Worm (Caenorhabditis elegans) whole organism, mixed stage, embryonic: Measurements from ENCODE around the gene F59A7.14.

ENCODE experiments used
- M03D4.4 ChIP-seq: sonication (generic microtip); optimal IDR thresholded peaks from 2 replicates; lab custom pipeline; 2017; ENCODE audit warnings: mild to moderate bottlenecking, missing genetic modification characterization, missing compliant biosample characterization
- bed-3 ChIP-seq: fragments of 200-800 bp; sonication (Bioruptor generic); optimal IDR thresholded peaks from 3 replicates; lab custom pipeline; 2018; ENCODE audit warnings: mild to moderate bottlenecking, missing genetic modification characterization, moderate library complexity, missing compliant biosample characterization
- blmp-1 ChIP-seq: fragments of 150-350 bp; optimal IDR thresholded peaks from 2 replicates; lab custom pipeline; 2014; ENCODE audit warnings: missing biosample characterization, missing genetic modification characterization
- ceh-39 ChIP-seq: fragments of 150-350 bp; optimal IDR thresholded peaks from 2 replicates; lab custom pipeline; 2014; ENCODE audit warnings: missing biosample characterization, missing genetic modification characterization
- ceh-43 ChIP-seq: fragments of 200-800 bp; sonication (Bioruptor generic); optimal IDR thresholded peaks from 2 replicates; lab custom pipeline; 2018; ENCODE audit warnings: mild to moderate bottlenecking, missing genetic modification characterization, moderate library complexity, missing compliant biosample characterization
- drap-1 ChIP-seq: fragments of 200-800 bp; sonication (Bioruptor generic); optimal IDR thresholded peaks from 3 replicates; lab custom pipeline; 2018; ENCODE audit warnings: mild to moderate bottlenecking, missing genetic modification characterization, missing compliant biosample characterization
- elt-1 ChIP-seq: sonication (generic microtip); optimal IDR thresholded peaks from 2 replicates; lab custom pipeline; 2017; ENCODE audit warnings: missing genetic modification characterization, mild to moderate bottlenecking, missing compliant biosample characterization, antibody characterized with exemption, moderate library complexity, borderline replicate concordance; ENCODE audit not compliant: insufficient read depth
- flh-1 ChIP-seq: fragments of 200-800 bp; sonication (Bioruptor generic); optimal IDR thresholded peaks from 2 replicates; lab custom pipeline; 2018; ENCODE audit warnings: mild to moderate bottlenecking, missing genetic modification characterization, moderate library complexity, missing compliant biosample characterization
- ham-2 ChIP-seq: fragments of 200-800 bp; sonication (Bioruptor generic); optimal IDR thresholded peaks from 2 replicates; lab custom pipeline; 2018; ENCODE audit warnings: mild to moderate bottlenecking, missing genetic modification characterization, missing compliant biosample characterization
- hlh-1 ChIP-seq: fragments of 150-350 bp; optimal IDR thresholded peaks from 2 replicates; lab custom pipeline; 2014; ENCODE audit warnings: missing biosample characterization, missing genetic modification reagents, missing genetic modification characterization
- lin-13 ChIP-seq: fragments of 150-350 bp; optimal IDR thresholded peaks from 2 replicates; lab custom pipeline; 2014; ENCODE audit warnings: missing biosample characterization, missing genetic modification characterization
- lin-32 ChIP-seq: fragments of 200-800 bp; sonication (Bioruptor generic); optimal IDR thresholded peaks from 2 replicates; lab custom pipeline; 2018; ENCODE audit warnings: mild to moderate bottlenecking, missing genetic modification characterization, missing compliant biosample characterization
- lsy-2 ChIP-seq: fragments of 150-350 bp; optimal IDR thresholded peaks from 2 replicates; lab custom pipeline; 2014; ENCODE audit warnings: missing biosample characterization, missing genetic modification characterization
- mab-5 ChIP-seq: fragments of 150-350 bp; optimal IDR thresholded peaks from 2 replicates; lab custom pipeline; 2014; ENCODE audit warnings: missing biosample characterization, missing genetic modification characterization
- mep-1 ChIP-seq: fragments of 150-350 bp; optimal IDR thresholded peaks from 2 replicates; lab custom pipeline; 2017; ENCODE audit warnings: missing biosample characterization, missing genetic modification reagents, missing genetic modification characterization, inconsistent platforms
- nhr-12 ChIP-seq: fragments of 150-350 bp; optimal IDR thresholded peaks from 2 replicates; lab custom pipeline; 2014; ENCODE audit warnings: missing biosample characterization, missing genetic modification characterization
- nhr-2 ChIP-seq: fragments of 150-350 bp; optimal IDR thresholded peaks from 2 replicates; lab custom pipeline; 2014; ENCODE audit warnings: missing biosample characterization, missing genetic modification characterization
- nhr-237 ChIP-seq: fragments of 150-350 bp; optimal IDR thresholded peaks from 2 replicates; lab custom pipeline; 2014; ENCODE audit warnings: missing biosample characterization, missing genetic modification characterization
- nhr-28 ChIP-seq: fragments of 150-350 bp; optimal IDR thresholded peaks from 2 replicates; lab custom pipeline; 2014; ENCODE audit warnings: missing biosample characterization, missing genetic modification characterization
- nhr-76 ChIP-seq: sonication (generic microtip); optimal IDR thresholded peaks from 2 replicates; lab custom pipeline; 2017; ENCODE audit warnings: missing biosample characterization, missing genetic modification characterization
- pha-4 ChIP-seq: fragments of 150-350 bp; optimal IDR thresholded peaks from 2 replicates; lab custom pipeline; 2018; ENCODE audit warnings: missing biosample characterization, missing genetic modification reagents, missing genetic modification characterization
- snpc-4 ChIP-seq: fragments of 150-350 bp; optimal IDR thresholded peaks from 2 replicates; lab custom pipeline; 2014; ENCODE audit warnings: missing biosample characterization, missing genetic modification characterization
- sptf-1 ChIP-seq: sonication (generic microtip); optimal IDR thresholded peaks from 2 replicates; lab custom pipeline; 2017; ENCODE audit warnings: mild to moderate bottlenecking, missing genetic modification characterization, moderate library complexity, missing compliant biosample characterization
- tbx-8 ChIP-seq: fragments of 200-800 bp; sonication (Bioruptor generic); optimal IDR thresholded peaks from 2 replicates; lab custom pipeline; 2018; ENCODE audit warnings: mild to moderate bottlenecking, missing genetic modification characterization, moderate library complexity, missing compliant biosample characterization
- unc-120 ChIP-seq: sonication (generic microtip); optimal IDR thresholded peaks from 2 replicates; lab custom pipeline; 2017; ENCODE audit warnings: missing genetic modification characterization, missing compliant biosample characterization; ENCODE audit not compliant: poor library complexity, severe bottlenecking
- unc-39 ChIP-seq: fragments of 150-350 bp; optimal IDR thresholded peaks from 2 replicates; lab custom pipeline; 2014; ENCODE audit warnings: missing biosample characterization, missing genetic modification characterization
- zip-8 ChIP-seq: fragments of 150-350 bp; optimal IDR thresholded peaks from 2 replicates; lab custom pipeline; 2014; ENCODE audit warnings: missing biosample characterization, missing genetic modification characterization
- ztf-11 ChIP-seq: fragments of 150-350 bp; optimal IDR thresholded peaks from 2 replicates; lab custom pipeline; 2014; ENCODE audit warnings: missing biosample characterization, missing genetic modification characterization

Gene F59A7.14

DNA sequence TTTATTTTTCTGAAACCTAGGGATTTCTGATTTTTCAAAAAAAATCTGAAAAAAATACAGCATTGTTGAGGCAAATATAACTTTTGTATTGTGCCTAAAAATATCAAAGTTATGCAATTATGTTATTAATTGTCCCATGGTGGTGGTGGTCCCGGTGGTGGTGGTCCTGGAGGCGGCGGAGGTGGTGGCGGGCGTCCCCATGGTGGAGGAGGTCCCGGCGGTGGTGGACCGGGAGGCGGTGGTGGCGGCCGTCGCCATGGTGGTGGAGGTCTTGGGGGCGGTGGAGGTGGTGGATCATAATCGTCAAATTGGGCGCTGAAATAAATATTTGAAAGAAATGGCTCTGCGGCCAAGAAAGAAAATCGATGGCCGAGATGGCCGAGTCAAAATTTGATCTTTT lies 32.0 kb downstream of the F59A7.14 start:
- TF ChIP-seq nhr-2 (tag; lab: Kevin White, UChicago): no peak
- no peak for TF ChIP-seq flh-1 (GFP tag; lab: Kevin White, UChicago)
- TF ChIP-seq unc-120: no peak
- no peak for TF ChIP-seq hlh-1 (tag; lab: Kevin White, UChicago)
- TF ChIP-seq ceh-43 (GFP tag; lab: Kevin White, UChicago): no peak
- no peak for TF ChIP-seq nhr-237 (tag; lab: Kevin White, UChicago)
- no peak for TF ChIP-seq zip-8 (tag; lab: Kevin White, UChicago)
- TF ChIP-seq, all 35 proteins: peak for 0

DNA sequence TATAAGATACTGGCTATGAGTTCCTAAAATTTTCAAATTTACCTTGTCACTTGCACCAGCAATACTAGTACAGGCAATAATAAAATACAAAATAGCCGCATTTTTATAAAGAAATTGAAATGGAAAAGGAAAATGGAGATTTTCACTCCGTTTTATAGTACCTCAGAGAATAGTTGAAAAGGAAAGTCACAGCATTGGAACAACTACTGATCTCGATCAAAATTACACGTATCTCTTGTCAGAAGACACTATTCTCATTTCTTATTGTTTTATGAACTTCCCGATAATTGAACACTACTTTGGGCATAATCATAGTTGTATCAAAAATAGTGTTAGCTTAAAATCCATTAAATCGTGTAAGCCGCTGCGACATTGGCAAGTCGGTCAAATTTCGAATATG lies 32.7 kb downstream of the F59A7.14 start, which contains the start of gene Y40B10A.11:
Gene Y40B10A.11 (minus strand): TSS at position 101 of the 400 bp plus-strand sequence.
- no peak for TF ChIP-seq ztf-11 (tag; lab: Kevin White, UChicago)
- no peak for TF ChIP-seq bed-3
- TF ChIP-seq sptf-1: no peak
- TF ChIP-seq nhr-12 (tag; lab: Kevin White, UChicago): no peak
- no peak for TF ChIP-seq hlh-1 (tag; lab: Kevin White, UChicago)
- no peak for TF ChIP-seq pha-4
- no peak for TF ChIP-seq nhr-76 (tag; lab: Kevin White, UChicago)
- TF ChIP-seq lin-32 (GFP tag; lab: Kevin White, UChicago): no peak
- TF ChIP-seq elt-1 (tag; lab: Kevin White, UChicago): no peak

ce11 chrV:2053509-2053908 lies 34.7 kb downstream of the F59A7.14 start, which contains the start of gene comt-5:
Gene comt-5, minus strand, starts transcription at chrV:2053609.
- no peak for TF ChIP-seq lsy-2 (tag; lab: Kevin White, UChicago)
- no peak for TF ChIP-seq nhr-76 (tag; lab: Kevin White, UChicago)
- TF ChIP-seq nhr-2 (tag; lab: Kevin White, UChicago): no peak

ce11 chrV:2054254-2054653 lies 35.5 kb downstream of the F59A7.14 start:
- TF ChIP-seq snpc-4 (tag; lab: Kevin White, UChicago) (no peak), unc-39 (no peak), nhr-2 (tag; lab: Kevin White, UChicago) (no peak), nhr-12 (tag; lab: Kevin White, UChicago) (no peak), zip-8 (tag; lab: Kevin White, UChicago) (no peak), nhr-76 (tag; lab: Kevin White, UChicago) (no peak), nhr-28 (no peak), elt-1 (tag; lab: Kevin White, UChicago) (no peak), ztf-11 (tag; lab: Kevin White, UChicago) (no peak), mep-1 (tag; lab: Kevin White, UChicago) (no peak), ham-2 (GFP tag; lab: Kevin White, UChicago) (no peak), lin-32 (GFP tag; lab: Kevin White, UChicago) (no peak), tbx-8 (no peak), bed-3 (no peak), flh-1 (GFP tag; lab: Kevin White, UChicago) (no peak), ceh-43 (GFP tag; lab: Kevin White, UChicago) (no peak), lin-13 (no peak), drap-1 (GFP tag; lab: Kevin White, UChicago) (no peak)

DNA sequence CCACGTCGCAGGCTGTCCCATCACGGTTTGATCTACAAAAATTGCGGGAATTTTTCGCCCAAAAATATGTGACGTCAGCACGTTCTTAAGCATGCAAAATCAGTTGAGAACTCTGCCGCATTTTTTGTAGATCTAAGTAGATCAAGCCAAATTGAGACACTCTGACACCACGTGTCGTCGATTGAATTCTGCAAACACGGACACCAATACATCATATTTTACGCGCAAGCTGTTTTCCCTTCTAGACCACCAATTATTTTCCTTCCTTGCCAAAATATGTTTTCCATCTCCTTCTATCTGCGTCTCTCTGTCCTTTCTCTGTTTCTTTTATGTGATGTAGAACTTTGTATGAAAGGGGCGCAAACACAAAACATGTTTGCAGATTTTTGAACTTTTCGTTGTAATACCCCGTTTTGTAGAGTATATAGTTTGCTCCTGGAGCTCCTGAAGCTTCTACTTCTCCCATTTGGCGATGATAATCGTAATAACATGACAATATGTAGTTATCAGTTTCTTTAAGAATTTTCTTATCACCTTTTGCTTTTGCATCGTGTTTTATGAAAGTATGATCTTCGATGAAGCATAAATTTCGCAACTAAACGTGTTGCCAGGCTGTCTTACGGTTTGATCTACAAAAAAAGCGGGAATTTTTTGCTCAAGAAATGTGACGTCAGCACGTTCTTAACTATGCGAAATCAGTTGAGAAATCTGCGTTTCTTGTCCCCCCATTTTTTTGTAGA lies 37.1 kb downstream of the F59A7.14 start:
- TF ChIP-seq mab-5 (tag; lab: Kevin White, UChicago) (no peak), nhr-12 (tag; lab: Kevin White, UChicago) (no peak), mep-1 (tag; lab: Kevin White, UChicago) (no peak), blmp-1 (tag; lab: Kevin White, UChicago) (no peak), unc-39 (no peak), ztf-11 (tag; lab: Kevin White, UChicago) (no peak), lin-32 (GFP tag; lab: Kevin White, UChicago) (no peak), drap-1 (GFP tag; lab: Kevin White, UChicago) (no peak), ceh-39 (tag; lab: Kevin White, UChicago) (no peak), ham-2 (GFP tag; lab: Kevin White, UChicago) (no peak), zip-8 (tag; lab: Kevin White, UChicago) (no peak), hlh-1 (tag; lab: Kevin White, UChicago) (no peak)

DNA sequence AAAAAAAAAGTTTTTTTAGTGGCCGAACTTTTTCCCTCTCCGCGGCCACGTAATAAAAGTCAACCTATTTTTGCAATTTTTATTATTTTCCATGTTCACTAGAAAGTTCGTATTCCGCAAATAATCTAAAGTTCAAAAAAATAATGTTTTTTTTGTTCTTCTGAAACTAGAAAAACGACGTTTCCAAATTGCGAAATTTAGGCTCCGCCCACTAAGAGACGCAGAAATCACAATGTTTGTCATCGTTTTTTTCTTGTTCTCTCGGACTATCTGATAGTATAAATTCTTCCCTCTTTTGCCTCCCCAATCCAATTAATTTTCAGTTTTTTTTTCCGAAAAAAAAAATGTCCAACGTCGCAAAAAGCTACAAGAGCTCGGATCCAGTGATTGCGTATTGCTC lies 38.5 kb downstream of the F59A7.14 start, which contains the start of gene comt-3:
Gene comt-3 (plus strand): TSS at position 214 of the 400 bp plus-strand sequence.
- TF ChIP-seq nhr-28 (no peak), elt-1 (tag; lab: Kevin White, UChicago) (no peak), nhr-2 (tag; lab: Kevin White, UChicago) (no peak), M03D4.4 (tag; lab: Kevin White, UChicago) (no peak), sptf-1 (no peak), ztf-11 (tag; lab: Kevin White, UChicago) (no peak), ceh-43 (GFP tag; lab: Kevin White, UChicago) (no peak), unc-120 (no peak)
